Fruit fly (Drosophila melanogaster): Measurements from ENCODE around the gene CG5265.

CG5265 gene

dm6 chr3R:17150287-17150686 is 11.5 kb downstream of the CG5265 start, which contains the start of gene Smug:
Gene Smug (plus strand): TSS chr3R:17150587.
- TF ChIP-seq CG8478 (optimal IDR thresholded peaks at IDR 0.05) (no peak), EcR (GFP tag; optimal IDR thresholded peaks at IDR 0.05) (no peak), usp (GFP tag; optimal IDR thresholded peaks at IDR 0.05) (no peak), pan (optimal IDR thresholded peaks at IDR 0.05) (no peak), Dll (optimal IDR thresholded peaks at IDR 0.05) (no peak), psq (optimal IDR thresholded peaks at IDR 0.05) (no peak)

DNA sequence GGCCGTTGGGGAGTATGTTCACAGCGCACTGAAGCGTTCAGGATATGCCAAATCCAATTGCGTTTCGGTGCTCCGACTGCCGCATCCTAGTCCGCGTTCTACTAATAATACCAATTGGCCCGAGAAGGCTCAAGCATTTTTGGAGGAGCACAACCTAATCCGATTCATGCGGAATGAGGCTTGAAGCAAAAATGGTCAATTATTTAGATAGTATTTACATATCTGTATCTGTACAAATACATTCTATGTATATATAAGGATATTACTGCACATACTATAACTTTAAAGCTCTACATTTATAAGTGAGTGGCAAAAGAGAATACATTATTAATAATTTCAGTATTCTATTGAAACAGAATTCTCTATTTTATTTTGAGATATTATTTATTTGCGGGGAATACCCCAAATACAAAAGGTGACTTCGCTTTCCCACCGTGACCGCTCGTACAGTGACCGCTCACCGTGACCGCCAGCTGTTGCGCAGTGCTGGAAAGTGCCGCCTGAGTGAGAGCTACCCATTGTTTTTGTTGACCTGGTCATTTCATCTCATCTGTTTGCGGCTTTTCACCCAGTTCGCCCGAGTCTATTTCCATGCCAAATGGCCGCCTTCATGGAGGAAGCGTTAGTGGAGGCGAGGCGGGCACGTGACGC is 12.7 kb downstream of the CG5265 start, which contains the start of gene CG5292:
TSS of gene CG5292 (plus strand) at position 486 of the 651 bp plus-strand sequence.
- TF ChIP-seq usp (GFP tag; optimal IDR thresholded peaks at IDR 0.05): no peak
- no peak for TF ChIP-seq EcR (GFP tag; optimal IDR thresholded peaks at IDR 0.05)
- TF ChIP-seq psq (optimal IDR thresholded peaks at IDR 0.05): no peak
- TF ChIP-seq Dll (optimal IDR thresholded peaks at IDR 0.05): no peak
- TF ChIP-seq CG8478 (optimal IDR thresholded peaks at IDR 0.05): no peak
- no peak for TF ChIP-seq pan (optimal IDR thresholded peaks at IDR 0.05)

DNA sequence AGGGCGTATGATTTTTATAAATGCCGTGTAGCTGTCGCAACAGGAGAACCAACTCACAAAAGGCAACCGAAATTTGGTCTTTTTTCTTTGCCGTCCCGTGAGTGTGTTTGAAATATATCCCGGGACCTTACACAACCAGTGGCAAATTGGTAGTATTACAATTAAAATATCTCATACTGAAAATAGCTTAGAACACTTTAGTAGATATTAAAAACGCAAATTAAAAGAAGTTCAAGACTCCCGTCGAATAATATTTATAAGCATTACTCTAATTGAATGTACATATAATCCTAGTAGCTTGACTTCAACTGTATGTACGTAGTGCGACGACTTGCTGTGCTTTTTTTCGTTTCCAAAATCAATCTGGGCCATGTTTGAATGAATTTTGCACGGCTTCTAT is 39.3 kb downstream of the CG5265 start:
- TF ChIP-seq usp (GFP tag; optimal IDR thresholded peaks at IDR 0.05): no peak
- no peak for TF ChIP-seq CG8478 (optimal IDR thresholded peaks at IDR 0.05)
- TF ChIP-seq pan (optimal IDR thresholded peaks at IDR 0.05): no peak
- no peak for TF ChIP-seq EcR (GFP tag; optimal IDR thresholded peaks at IDR 0.05)
- no peak for TF ChIP-seq psq (optimal IDR thresholded peaks at IDR 0.05)
- TF ChIP-seq Dll (optimal IDR thresholded peaks at IDR 0.05): no peak

Data from whole organism.